Fruit fly (Drosophila melanogaster) whole organism, prepupa: ENCODE data around the gene Best3.
A peak's percentile ranks its signal among the peaks of the same experiment; 100 is the strongest.

Source experiments
- Blimp-1 ChIP-seq: fragments of 200-800 bp; sonication (Bioruptor generic); optimal IDR thresholded peaks from 3 replicates; lab custom pipeline; 2017; ENCODE audit warnings: missing biosample characterization, missing genetic modification characterization, mild to moderate bottlenecking, moderate library complexity, missing genetic modification reagents
- CG10631 ChIP-seq: fragments of 200-800 bp; sonication (Bioruptor generic); optimal IDR thresholded peaks from 2 replicates; lab custom pipeline; 2016; ENCODE audit warnings: missing biosample characterization, missing genetic modification characterization
- CG10669 ChIP-seq: fragments of 200-800 bp; sonication (Bioruptor generic); optimal IDR thresholded peaks from 3 replicates; lab custom pipeline; 2018; ENCODE audit warnings: missing biosample characterization, mild to moderate bottlenecking, missing genetic modification characterization, moderate library complexity
- CG11294 ChIP-seq: fragments of 200-800 bp; sonication (Bioruptor generic); IDR thresholded peaks from 2 replicates; pipeline ENCODE4 v1.3.6; 2022; ENCODE audit warnings: missing biosample characterization, missing genetic modification characterization
- CG11762 ChIP-seq: fragments of 200-800 bp; sonication (Bioruptor generic); optimal IDR thresholded peaks from 3 replicates; lab custom pipeline; 2016; ENCODE audit warnings: missing biosample characterization, missing genetic modification characterization; ENCODE audit not compliant: insufficient read depth
- CG15336 ChIP-seq: fragments of 200-800 bp; sonication (Bioruptor generic); IDR thresholded peaks from 2 replicates; pipeline ENCODE4 v1.3.6; 2022; ENCODE audit warnings: missing biosample characterization, missing genetic modification characterization
- CG16779 ChIP-seq: fragments of 200-800 bp; sonication (Bioruptor generic); optimal IDR thresholded peaks from 3 replicates; lab custom pipeline; 2017; ENCODE audit warnings: missing biosample characterization, mild to moderate bottlenecking, missing genetic modification characterization
- CG31627 ChIP-seq: fragments of 200-800 bp; sonication (Bioruptor generic); optimal IDR thresholded peaks from 3 replicates; lab custom pipeline; 2016; ENCODE audit warnings: missing biosample characterization, missing genetic modification characterization
- CG32006 ChIP-seq: fragments of 200-800 bp; sonication (Bioruptor generic); optimal IDR thresholded peaks from 3 replicates; lab custom pipeline; 2017; ENCODE audit warnings: missing biosample characterization, mild to moderate bottlenecking, missing genetic modification characterization
- CG3919 ChIP-seq: fragments of 200-800 bp; sonication (Bioruptor generic); optimal IDR thresholded peaks from 3 replicates; lab custom pipeline; 2016; ENCODE audit warnings: missing biosample characterization, missing genetic modification characterization
- CG6276 ChIP-seq: fragments of 200-800 bp; sonication (Bioruptor generic); optimal IDR thresholded peaks from 2 replicates; lab custom pipeline; 2017; ENCODE audit warnings: missing biosample characterization, mild to moderate bottlenecking, missing genetic modification characterization
- CG6792 ChIP-seq: fragments of 200-800 bp; sonication (Bioruptor generic); optimal IDR thresholded peaks from 3 replicates; lab custom pipeline; 2016; ENCODE audit warnings: missing biosample characterization, missing genetic modification characterization
- CG6808 ChIP-seq: fragments of 200-800 bp; sonication (Bioruptor generic); optimal IDR thresholded peaks from 3 replicates; lab custom pipeline; 2017; ENCODE audit warnings: missing biosample characterization, missing genetic modification characterization, mild to moderate bottlenecking, moderate library complexity, missing genetic modification reagents
- CG6854 ChIP-seq: fragments of 200-800 bp; sonication (Bioruptor generic); optimal IDR thresholded peaks from 2 replicates; lab custom pipeline; 2017; ENCODE audit warnings: missing biosample characterization, mild to moderate bottlenecking, missing genetic modification characterization
- CG7368 ChIP-seq: fragments of 200-800 bp; sonication (Bioruptor generic); optimal IDR thresholded peaks from 3 replicates; lab custom pipeline; 2016; ENCODE audit warnings: missing biosample characterization, missing genetic modification characterization
- CG8119 ChIP-seq: fragments of 200-800 bp; sonication (Bioruptor generic); IDR thresholded peaks from 3 replicates; pipeline ENCODE4 v1.3.6; 2022; ENCODE audit warnings: missing biosample characterization, missing genetic modification characterization
- CG8319 ChIP-seq: fragments of 200-800 bp; sonication (Bioruptor generic); optimal IDR thresholded peaks from 3 replicates; lab custom pipeline; 2016; ENCODE audit warnings: missing biosample characterization, missing genetic modification characterization
- CG8632 ChIP-seq: fragments of 200-800 bp; sonication (Bioruptor generic); optimal IDR thresholded peaks from 3 replicates; lab custom pipeline; 2016; ENCODE audit warnings: missing biosample characterization, missing genetic modification characterization
- Eip75B ChIP-seq: fragments of 200-800 bp; sonication (Bioruptor generic); optimal IDR thresholded peaks from 3 replicates; lab custom pipeline; 2016; ENCODE audit warnings: missing biosample characterization, missing genetic modification characterization
- Eip78C ChIP-seq: fragments of 200-800 bp; sonication (Bioruptor generic); peaks from one replicate; lab custom pipeline; 2016; ENCODE audit warnings: missing biosample characterization, missing genetic modification characterization
- Ets21C ChIP-seq: fragments of 200-800 bp; sonication (Bioruptor generic); optimal IDR thresholded peaks from 3 replicates; lab custom pipeline; 2016; ENCODE audit warnings: missing biosample characterization, missing genetic modification characterization
- Gug ChIP-seq: fragments of 200-800 bp; sonication (Bioruptor generic); IDR thresholded peaks from 2 replicates; pipeline ENCODE4 v1.3.6; 2022; ENCODE audit warnings: missing biosample characterization, missing genetic modification characterization
- Hr38 ChIP-seq: sonication (Bioruptor generic); optimal IDR thresholded peaks from 2 replicates; lab custom pipeline; 2016; ENCODE audit warnings: missing biosample characterization, missing genetic modification characterization
- Hr39 ChIP-seq: fragments of 200-800 bp; sonication (Bioruptor generic); optimal IDR thresholded peaks from 2 replicates; lab custom pipeline; 2016; ENCODE audit warnings: missing biosample characterization, missing genetic modification characterization
- Hr4 ChIP-seq: fragments of 200-800 bp; sonication (Bioruptor generic); optimal IDR thresholded peaks from 3 replicates; lab custom pipeline; 2016; ENCODE audit warnings: missing biosample characterization, missing genetic modification characterization
- Lpt ChIP-seq: fragments of 200-800 bp; sonication (Bioruptor generic); optimal IDR thresholded peaks from 3 replicates; lab custom pipeline; 2016; ENCODE audit warnings: missing biosample characterization, missing genetic modification characterization
- OdsH ChIP-seq: fragments of 200-800 bp; sonication (Bioruptor generic); optimal IDR thresholded peaks from 3 replicates; lab custom pipeline; 2016; ENCODE audit warnings: missing biosample characterization, missing genetic modification characterization
- Sox102F ChIP-seq: fragments of 200-800 bp; sonication (Bioruptor generic); optimal IDR thresholded peaks from 2 replicates; lab custom pipeline; 2016; ENCODE audit warnings: missing biosample characterization, mild to moderate bottlenecking, missing genetic modification characterization
- cyc ChIP-seq: fragments of 200-800 bp; sonication (Bioruptor generic); optimal IDR thresholded peaks from 3 replicates; lab custom pipeline; 2016; ENCODE audit warnings: missing biosample characterization, missing genetic modification characterization
- dac ChIP-seq: fragments of 200-800 bp; sonication (Bioruptor generic); optimal IDR thresholded peaks from 2 replicates; lab custom pipeline; 2017; ENCODE audit warnings: missing biosample characterization, mild to moderate bottlenecking, missing genetic modification characterization
- dsx ChIP-seq: fragments of 200-800 bp; optimal IDR thresholded peaks from 3 replicates; lab custom pipeline; 2019; ENCODE audit warnings: missing biosample characterization, mild to moderate bottlenecking, missing genetic modification characterization, moderate library complexity; ENCODE audit not compliant: poor library complexity, severe bottlenecking
- eg ChIP-seq: fragments of 200-800 bp; sonication (Bioruptor generic); IDR thresholded peaks from 3 replicates; pipeline ENCODE4 v1.3.6; 2022; ENCODE audit warnings: missing biosample characterization, missing genetic modification characterization
- esn ChIP-seq: fragments of 200-800 bp; sonication (Bioruptor generic); optimal IDR thresholded peaks from 2 replicates; lab custom pipeline; 2016; ENCODE audit warnings: missing biosample characterization, mild to moderate bottlenecking, missing genetic modification characterization, moderate library complexity
- fd85E ChIP-seq: fragments of 200-800 bp; sonication (Bioruptor generic); optimal IDR thresholded peaks from 3 replicates; lab custom pipeline; 2016; ENCODE audit warnings: missing biosample characterization, missing genetic modification characterization
- fkh ChIP-seq: fragments of 200-800 bp; sonication (Bioruptor generic); optimal IDR thresholded peaks from 3 replicates; lab custom pipeline; 2017; ENCODE audit warnings: missing biosample characterization, mild to moderate bottlenecking, missing genetic modification characterization, moderate library complexity
- lz ChIP-seq: fragments of 200-800 bp; sonication (Bioruptor generic); optimal IDR thresholded peaks from 3 replicates; lab custom pipeline; 2016; ENCODE audit warnings: missing biosample characterization, missing genetic modification characterization
- ss ChIP-seq, 2 experiments: fragments of 200-800 bp; sonication (Bioruptor generic); optimal IDR thresholded peaks; 2 replicates in 1 of 2; 3 replicates in 1 of 2; lab custom pipeline; 2017 to 2018; ENCODE audit warnings: mild to moderate bottlenecking in 2 of 2, missing biosample characterization in 2 of 2, missing genetic modification characterization in 2 of 2, moderate library complexity in 1 of 2
- svp ChIP-seq: fragments of 200-800 bp; sonication (Bioruptor generic); peaks from one replicate; lab custom pipeline; 2016; ENCODE audit warnings: missing biosample characterization, missing genetic modification characterization
- topi ChIP-seq: fragments of 200-800 bp; sonication (Bioruptor generic); optimal IDR thresholded peaks from 3 replicates; lab custom pipeline; 2016; ENCODE audit warnings: missing biosample characterization, missing genetic modification characterization
- vri ChIP-seq: fragments of 200-800 bp; sonication (Bioruptor generic); optimal IDR thresholded peaks from 3 replicates; lab custom pipeline; 2016; ENCODE audit warnings: missing biosample characterization, mild to moderate bottlenecking, missing genetic modification characterization

Gene Best3

dm6 chr3L:15321001-15321438, 18.4 kb upstream of the Best3 start:
- TF ChIP-seq CG11294 (GFP tag; lab: Robert Waterston, UW), result no peak
- TF ChIP-seq svp, result peak; percentile 59
- TF ChIP-seq fd85E (GFP tag; lab: Kevin White, UChicago), result no peak
- no peak for TF ChIP-seq eg
- no peak for TF ChIP-seq CG6808 (GFP tag; lab: Kevin White, UChicago)
- no peak for TF ChIP-seq CG6854 (GFP tag; lab: Kevin White, UChicago)

- TF ChIP-seq Sox102F (no peak), vri (GFP tag; lab: Kevin White, UChicago) (no peak), CG8632 (no peak), ss (GFP tag; optimal IDR thresholded peaks at IDR 0.05; lab: Kevin White, UChicago) (no peak), Lpt (no peak), CG16779 (tag; lab: Kevin White, UChicago) (no peak), Eip75B (GFP tag; lab: Kevin White, UChicago) (no peak), CG11762 (GFP tag; lab: Kevin White, UChicago) (no peak), svp (no peak), CG10631 (GFP tag; lab: Kevin White, UChicago) (no peak), CG10669 (GFP tag; lab: Kevin White, UChicago) (no peak), CG31627 (GFP tag; lab: Kevin White, UChicago) (no peak)
Observed at dm6 chr3L:15320241-15320640, 17.7 kb upstream of the Best3 start.

dm6 chr3L:15315400-15315799, 12.8 kb upstream of the Best3 start:
- no peak for TF ChIP-seq dsx
- TF ChIP-seq CG11762 (GFP tag; lab: Kevin White, UChicago), result no peak
- TF ChIP-seq CG32006 (GFP tag; lab: Kevin White, UChicago), result no peak
- TF ChIP-seq fkh, result no peak
- TF ChIP-seq CG6276, result no peak
- TF ChIP-seq CG11294 (GFP tag; lab: Robert Waterston, UW), result no peak
- no peak for TF ChIP-seq CG7368
- TF ChIP-seq Gug (GFP tag; lab: Robert Waterston, UW), result no peak
- no peak for TF ChIP-seq CG16779 (tag; lab: Kevin White, UChicago)
- TF ChIP-seq cyc (GFP tag; lab: Kevin White, UChicago), result no peak
- no peak for TF ChIP-seq Lpt
- TF ChIP-seq esn, result no peak
- no peak for TF ChIP-seq topi (GFP tag; lab: Kevin White, UChicago)
- TF ChIP-seq CG6792, result no peak
- no peak for TF ChIP-seq CG8632
- TF ChIP-seq, all 60 proteins: peak for 0

dm6 chr3L:15314997-15315396, 12.4 kb upstream of the Best3 start:
- TF ChIP-seq CG8319 (GFP tag; lab: Kevin White, UChicago), result no peak
- no peak for TF ChIP-seq CG15336 (GFP tag; lab: Robert Waterston, UW)
- TF ChIP-seq CG32006 (GFP tag; lab: Kevin White, UChicago), result peak; percentile 33
- peak; percentile 63 for TF ChIP-seq Eip78C (GFP tag; lab: Kevin White, UChicago)
- no peak for TF ChIP-seq Ets21C (GFP tag; lab: Kevin White, UChicago)
- TF ChIP-seq CG8119 (GFP tag; lab: Robert Waterston, UW), result no peak

- TF ChIP-seq CG10669 (GFP tag; lab: Kevin White, UChicago) (no peak), svp (no peak), CG15336 (GFP tag; lab: Robert Waterston, UW) (no peak), OdsH (GFP tag; lab: Kevin White, UChicago) (no peak), Hr38 (no peak), CG3919 (GFP tag; lab: Kevin White, UChicago) (no peak), lz (GFP tag; lab: Kevin White, UChicago) (no peak), fkh (no peak), dac (GFP tag; lab: Kevin White, UChicago) (no peak), CG11294 (GFP tag; lab: Robert Waterston, UW) (no peak), Hr4 (GFP tag; lab: Kevin White, UChicago) (no peak), Blimp-1 (GFP tag; lab: Kevin White, UChicago) (no peak), Hr39 (GFP tag; lab: Kevin White, UChicago) (no peak)
Observed at dm6 chr3L:15314539-15314938, 12.0 kb upstream of the Best3 start.
